Fruit fly (Drosophila melanogaster) whole organism, embryonic: ENCODE results near the gene dsd.
A peak's percentile ranks its signal among the peaks of the same experiment; 100 is the strongest.

Experiments
- Adf1 ChIP-seq: fragments of 200-800 bp; sonication (Bioruptor generic); IDR thresholded peaks from 2 replicates; pipeline ENCODE4 v1.3.6; 2022; ENCODE audit warnings: missing biosample characterization, missing genetic modification characterization
- Bdp1 ChIP-seq: fragments of 200-800 bp; sonication (Bioruptor generic); optimal IDR thresholded peaks from 3 replicates; lab custom pipeline; 2016; ENCODE audit warnings: missing biosample characterization, missing genetic modification characterization
- CG10267 ChIP-seq: fragments of 200-800 bp; sonication (Bioruptor generic); optimal IDR thresholded peaks from 2 replicates; lab custom pipeline; 2018; ENCODE audit warnings: missing biosample characterization, mild to moderate bottlenecking, missing genetic modification characterization, moderate library complexity
- CG12071 ChIP-seq: fragments of 200-800 bp; sonication (Bioruptor generic); optimal IDR thresholded peaks from 3 replicates; lab custom pipeline; 2018; ENCODE audit warnings: missing biosample characterization, mild to moderate bottlenecking, missing genetic modification characterization
- CG12942 ChIP-seq: fragments of 200-800 bp; sonication (Bioruptor generic); optimal IDR thresholded peaks from 3 replicates; lab custom pipeline; 2016; ENCODE audit warnings: missing biosample characterization, missing genetic modification characterization
- CG1603 ChIP-seq: fragments of 200-800 bp; sonication (Bioruptor generic); optimal IDR thresholded peaks from 2 replicates; lab custom pipeline; 2019; ENCODE audit warnings: missing biosample characterization, mild to moderate bottlenecking, missing genetic modification characterization, moderate library complexity
- CG16779 ChIP-seq: fragments of 200-800 bp; sonication (Bioruptor generic); IDR thresholded peaks from 2 replicates; pipeline ENCODE4 v1.3.6; 2022; ENCODE audit warnings: missing biosample characterization, missing genetic modification characterization
- CG17385 ChIP-seq: fragments of 200-800 bp; sonication (Bioruptor generic); optimal IDR thresholded peaks from 3 replicates; lab custom pipeline; 2018; ENCODE audit warnings: missing biosample characterization, mild to moderate bottlenecking, missing genetic modification characterization
- CG2129 ChIP-seq: fragments of 200-800 bp; sonication (Bioruptor generic); IDR thresholded peaks from 2 replicates; pipeline ENCODE4 v1.3.6; 2022; ENCODE audit warnings: missing biosample characterization, missing genetic modification characterization; ENCODE audit not compliant: partially characterized antibody
- CG3065 ChIP-seq: fragments of 200-800 bp; sonication (Bioruptor generic); optimal IDR thresholded peaks from 2 replicates; lab custom pipeline; 2016; ENCODE audit warnings: missing biosample characterization, missing genetic modification characterization
- CG31365 ChIP-seq: fragments of 200-800 bp; sonication (Bioruptor generic); optimal IDR thresholded peaks from 2 replicates; lab custom pipeline; 2018; ENCODE audit warnings: missing biosample characterization, mild to moderate bottlenecking, missing genetic modification characterization
- CG3281 ChIP-seq: fragments of 200-800 bp; sonication (Bioruptor generic); optimal IDR thresholded peaks from 3 replicates; lab custom pipeline; 2017; ENCODE audit warnings: missing biosample characterization, mild to moderate bottlenecking, missing genetic modification characterization
- CG33213 ChIP-seq: fragments of 200-800 bp; sonication (Bioruptor generic); optimal IDR thresholded peaks from 3 replicates; lab custom pipeline; 2016; ENCODE audit warnings: missing biosample characterization, missing genetic modification characterization
- CG3847 ChIP-seq: fragments of 200-800 bp; sonication (Bioruptor generic); IDR thresholded peaks from 2 replicates; pipeline ENCODE4 v1.3.6; 2022; ENCODE audit warnings: missing biosample characterization, missing genetic modification characterization
- CG42726 ChIP-seq: fragments of 200-800 bp; sonication (Bioruptor generic); IDR thresholded peaks from 2 replicates; pipeline ENCODE4 v1.3.6; 2022; ENCODE audit warnings: missing biosample characterization, missing genetic modification characterization; ENCODE audit not compliant: partially characterized antibody
- CG4360 ChIP-seq: fragments of 200-800 bp; sonication (Bioruptor generic); IDR thresholded peaks from 2 replicates; pipeline ENCODE4 v1.3.6; 2022; ENCODE audit warnings: missing biosample characterization, missing genetic modification characterization
- CG4424 ChIP-seq: fragments of 200-800 bp; sonication (Bioruptor generic); optimal IDR thresholded peaks from 3 replicates; lab custom pipeline; 2016; ENCODE audit warnings: missing biosample characterization, missing genetic modification characterization
- CG5245 ChIP-seq: fragments of 200-800 bp; sonication (Bioruptor generic); optimal IDR thresholded peaks from 3 replicates; lab custom pipeline; 2016; ENCODE audit warnings: missing biosample characterization, missing genetic modification characterization
- CG7839 ChIP-seq: fragments of 200-800 bp; sonication (Bioruptor generic); optimal IDR thresholded peaks from 3 replicates; lab custom pipeline; 2018; ENCODE audit warnings: missing biosample characterization, mild to moderate bottlenecking, missing genetic modification characterization, moderate library complexity
- CG7928 ChIP-seq: fragments of 200-800 bp; sonication (Bioruptor generic); optimal IDR thresholded peaks from 2 replicates; lab custom pipeline; 2017; ENCODE audit warnings: missing biosample characterization, mild to moderate bottlenecking, missing genetic modification characterization
- CG8388 ChIP-seq: fragments of 200-800 bp; sonication (Bioruptor generic); optimal IDR thresholded peaks from 2 replicates; lab custom pipeline; 2019; ENCODE audit warnings: missing biosample characterization, mild to moderate bottlenecking, missing genetic modification characterization, moderate library complexity
- Dfd ChIP-seq, 2 experiments: fragments of >200 bp; optimal IDR thresholded peaks; 2 replicates each; lab custom pipeline; 2017; ENCODE audit warnings: missing biosample characterization in 2 of 2, missing genetic modification characterization in 2 of 2
- HLH54F ChIP-seq: fragments of 200-800 bp; sonication (Bioruptor generic); optimal IDR thresholded peaks from 3 replicates; lab custom pipeline; 2016; ENCODE audit warnings: missing biosample characterization, missing genetic modification characterization
- Hr3 ChIP-seq: fragments of 200-800 bp; sonication (Bioruptor generic); optimal IDR thresholded peaks from 3 replicates; lab custom pipeline; 2016; ENCODE audit warnings: missing biosample characterization, missing genetic modification characterization
- Lim3 ChIP-seq: fragments of 200-800 bp; sonication (Bioruptor generic); IDR thresholded peaks from 2 replicates; pipeline ENCODE4 v1.3.6; 2022; ENCODE audit warnings: missing biosample characterization, missing genetic modification characterization
- MBD-R2 ChIP-seq: fragments of 200-800 bp; sonication (Bioruptor generic); IDR thresholded peaks from 2 replicates; pipeline ENCODE4 v1.3.6; 2022; ENCODE audit warnings: missing biosample characterization, missing genetic modification characterization
- Myb ChIP-seq: fragments of 200-800 bp; sonication (Bioruptor generic); optimal IDR thresholded peaks from 2 replicates; lab custom pipeline; 2016; ENCODE audit warnings: missing biosample characterization, missing genetic modification characterization
- Rfx ChIP-seq: fragments of 200-800 bp; sonication (Bioruptor generic); IDR thresholded peaks from 2 replicates; pipeline ENCODE4 v1.3.6; 2022; ENCODE audit warnings: missing biosample characterization, missing genetic modification characterization
- Sry-β ChIP-seq: fragments of 200-800 bp; sonication (Bioruptor generic); optimal IDR thresholded peaks from 2 replicates; lab custom pipeline; 2018; ENCODE audit warnings: missing biosample characterization, mild to moderate bottlenecking, missing genetic modification characterization, moderate library complexity
- Usf ChIP-seq: fragments of 200-800 bp; sonication (Bioruptor generic); optimal IDR thresholded peaks from 2 replicates; lab custom pipeline; 2017; ENCODE audit warnings: missing genotype, missing biosample characterization, missing genetic modification characterization
- ac ChIP-seq: fragments of 200-800 bp; sonication (Bioruptor generic); optimal IDR thresholded peaks from 3 replicates; lab custom pipeline; 2017; ENCODE audit warnings: missing biosample characterization, mild to moderate bottlenecking, missing genetic modification characterization
- aop ChIP-seq: fragments of 200-800 bp; sonication (Bioruptor generic); IDR thresholded peaks from 2 replicates; pipeline ENCODE4 v1.3.6; 2022; ENCODE audit warnings: missing biosample characterization, missing genetic modification characterization
- ase ChIP-seq: fragments of 200-800 bp; sonication (Bioruptor generic); IDR thresholded peaks from 3 replicates; pipeline ENCODE4 v1.3.6; 2022; ENCODE audit warnings: missing biosample characterization, missing genetic modification characterization
- ash1 ChIP-seq: fragments of 200-800 bp; sonication (Bioruptor generic); optimal IDR thresholded peaks from 2 replicates; lab custom pipeline; 2018; ENCODE audit warnings: missing biosample characterization, mild to moderate bottlenecking, missing genetic modification characterization
- croc ChIP-seq: fragments of 200-800 bp; sonication (Bioruptor generic); conservative IDR thresholded peaks from 3 replicates; pipeline ENCODE4 v1.3.6; 2022; ENCODE audit warnings: missing biosample characterization, missing genetic modification characterization
- crp ChIP-seq, 2 experiments: fragments of 200-800 bp; sonication (Bioruptor generic); optimal IDR thresholded peaks; 2 replicates in 1 of 2; 3 replicates in 1 of 2; lab custom pipeline; 2017; ENCODE audit warnings: missing biosample characterization in 2 of 2, missing genetic modification characterization in 2 of 2, mild to moderate bottlenecking in 1 of 2, moderate library complexity in 1 of 2
- dan ChIP-seq: fragments of 200-800 bp; sonication (Bioruptor generic); IDR thresholded peaks from 2 replicates; pipeline ENCODE4 v1.3.6; 2022; ENCODE audit warnings: missing biosample characterization, missing genetic modification characterization
- exex ChIP-seq: fragments of 200-800 bp; sonication (Bioruptor generic); optimal IDR thresholded peaks from 4 replicates; lab custom pipeline; 2018; ENCODE audit warnings: missing biosample characterization, mild to moderate bottlenecking, missing genetic modification characterization, moderate library complexity
- gce ChIP-seq: fragments of 200-800 bp; sonication (Bioruptor generic); IDR thresholded peaks from 3 replicates; pipeline ENCODE4 v1.3.6; 2022; ENCODE audit warnings: missing biosample characterization, missing genetic modification characterization
- gcm2 ChIP-seq: fragments of 200-800 bp; sonication (Bioruptor generic); optimal IDR thresholded peaks from 2 replicates; lab custom pipeline; 2016; ENCODE audit warnings: missing biosample characterization, missing genetic modification characterization
- grau ChIP-seq: fragments of 200-800 bp; optimal IDR thresholded peaks from 3 replicates; lab custom pipeline; 2019; ENCODE audit warnings: missing biosample characterization, mild to moderate bottlenecking, missing genetic modification characterization, moderate library complexity
- her ChIP-seq: fragments of 200-800 bp; sonication (Bioruptor generic); optimal IDR thresholded peaks from 2 replicates; lab custom pipeline; 2016; ENCODE audit warnings: missing biosample characterization, missing genetic modification characterization
- kah ChIP-seq: fragments of 200-800 bp; sonication (Bioruptor generic); optimal IDR thresholded peaks from 2 replicates; lab custom pipeline; 2018; ENCODE audit warnings: missing biosample characterization, mild to moderate bottlenecking, missing genetic modification characterization
- nom ChIP-seq: fragments of 200-800 bp; sonication (Bioruptor generic); optimal IDR thresholded peaks from 2 replicates; lab custom pipeline; 2017; ENCODE audit warnings: missing biosample characterization, missing genetic modification characterization, mild to moderate bottlenecking, moderate library complexity, missing genetic modification reagents
- rib ChIP-seq: fragments of 200-800 bp; sonication (Bioruptor generic); IDR thresholded peaks from 2 replicates; pipeline ENCODE4 v1.3.6; 2022; ENCODE audit warnings: missing biosample characterization, missing genetic modification characterization
- run ChIP-seq: fragments of 200-800 bp; sonication (Bioruptor generic); optimal IDR thresholded peaks from 3 replicates; lab custom pipeline; 2018; ENCODE audit warnings: missing biosample characterization, mild to moderate bottlenecking, missing genetic modification characterization
- scrt ChIP-seq: fragments of 200-800 bp; sonication (Bioruptor generic); optimal IDR thresholded peaks from 2 replicates; lab custom pipeline; 2018; ENCODE audit warnings: missing biosample characterization, mild to moderate bottlenecking, missing genetic modification characterization, moderate library complexity
- sr ChIP-seq: fragments of 200-800 bp; sonication (Bioruptor generic); IDR thresholded peaks from 3 replicates; pipeline ENCODE4 v1.3.6; 2022; ENCODE audit warnings: missing biosample characterization, missing genetic modification characterization
- tna ChIP-seq: fragments of 200-800 bp; sonication (Bioruptor generic); IDR thresholded peaks from 2 replicates; pipeline ENCODE4 v1.3.6; 2022; ENCODE audit warnings: missing biosample characterization, missing genetic modification characterization; ENCODE audit not compliant: partially characterized antibody
- trem ChIP-seq: fragments of 200-800 bp; optimal IDR thresholded peaks from 3 replicates; lab custom pipeline; 2019; ENCODE audit warnings: missing biosample characterization, mild to moderate bottlenecking, missing genetic modification characterization, moderate library complexity
- tx ChIP-seq: fragments of 200-800 bp; sonication (Bioruptor generic); optimal IDR thresholded peaks from 2 replicates; lab custom pipeline; 2016; ENCODE audit warnings: missing biosample characterization, missing genetic modification characterization

dsd gene

dm6 chr3R:27581263-27581868 lies 25.8 kb downstream of the dsd start (continued):
- TF ChIP-seq Rfx (no peak), CG31365 (tag; lab: Kevin White, UChicago) (peak; percentile 54), tna (GFP tag; lab: Robert Waterston, UW) (no peak), CG1603 (peak; percentile 75), sr (GFP tag; lab: Robert Waterston, UW) (no peak), Adf1 (GFP tag; lab: Robert Waterston, UW) (no peak), HLH54F (GFP tag; lab: Kevin White, UChicago) (peak; percentile 52), CG33213 (peak; percentile 5), Usf (no peak), CG7839 (tag; lab: Kevin White, UChicago) (peak; percentile 48), aop (GFP tag; lab: Robert Waterston, UW) (no peak), scrt (GFP tag; lab: Kevin White, UChicago) (peak; percentile 50), croc (GFP tag; lab: Robert Waterston, UW) (no peak), rib (GFP tag; lab: Robert Waterston, UW) (no peak), MBD-R2 (no peak), kah (GFP tag; lab: Kevin White, UChicago) (peak; percentile 62), CG4360 (GFP tag; lab: Robert Waterston, UW) (no peak), CG12071 (GFP tag; lab: Kevin White, UChicago) (peak; percentile 87), CG3281 (GFP tag; lab: Kevin White, UChicago) (peak; percentile 82), grau (tag; lab: Kevin White, UChicago) (peak; percentile 68), CG5245 (GFP tag; lab: Kevin White, UChicago) (peak; percentile 16), CG17385 (peak; percentile 67), CG10267 (tag; lab: Kevin White, UChicago) (peak; percentile 28), Sry-β (GFP tag; lab: Kevin White, UChicago) (no peak), gce (no peak), Myb (GFP tag; lab: Kevin White, UChicago) (peak; percentile 85), CG7928 (GFP tag; lab: Kevin White, UChicago) (no peak), ac (peak; percentile 22), run (peak; percentile 47), her (GFP tag; lab: Kevin White, UChicago) (peak; percentile 42), CG12942 (GFP tag; lab: Kevin White, UChicago) (peak; percentile 8), dan (GFP tag; lab: Robert Waterston, UW) (no peak), tx (GFP tag; lab: Kevin White, UChicago) (peak; percentile 10), CG8388 (GFP tag; lab: Kevin White, UChicago) (peak; percentile 71), crp (GFP tag; optimal IDR thresholded peaks at IDR 0.05; lab: Kevin White, UChicago) (no peak), trem (tag; lab: Kevin White, UChicago) (peak; percentile 43), Dfd (GFP tag; optimal IDR thresholded peaks at IDR 0.05; lab: Kevin White, UChicago) (no peak), ase (no peak), Lim3 (GFP tag; lab: Robert Waterston, UW) (no peak), gcm2 (GFP tag; lab: Kevin White, UChicago) (peak; percentile 15), CG3065 (GFP tag; lab: Kevin White, UChicago) (no peak), CG4424 (GFP tag; lab: Kevin White, UChicago) (peak; percentile 11), nom (peak; percentile 80), ash1 (GFP tag; lab: Kevin White, UChicago) (no peak), exex (tag; lab: Kevin White, UChicago) (peak; percentile 71), Hr3 (GFP tag; lab: Kevin White, UChicago) (no peak), Bdp1 (GFP tag; lab: Kevin White, UChicago) (peak; percentile 34), CG42726 (GFP tag; lab: Robert Waterston, UW) (no peak), CG2129 (GFP tag; lab: Robert Waterston, UW) (no peak), CG3847 (GFP tag; lab: Robert Waterston, UW) (no peak), CG16779 (no peak)
